Worm (Caenorhabditis elegans) whole organism, L1 larva: Measurements from ENCODE around the gene F53A9.6.

ENCODE experiments used
- C04F5.9 ChIP-seq: sonication (generic microtip); optimal IDR thresholded peaks from 2 replicates; lab custom pipeline; 2016; ENCODE audit warnings: missing genetic modification characterization, missing compliant biosample characterization
- C16A3.4 ChIP-seq: fragments of 150-350 bp; optimal IDR thresholded peaks from 2 replicates; lab custom pipeline; 2014; ENCODE audit warnings: missing biosample characterization, missing genetic modification characterization
- aly-2 ChIP-seq: fragments of 150-350 bp; optimal IDR thresholded peaks from 2 replicates; lab custom pipeline; 2014; ENCODE audit warnings: missing biosample characterization, missing genetic modification characterization
- ceh-82 ChIP-seq, 3 experiments: fragments of 150-350 bp in 1 of 3; sonication (generic microtip) in 2 of 3; optimal IDR thresholded peaks; 2 replicates each; lab custom pipeline; 2014 to 2017; ENCODE audit warnings: missing biosample characterization in 3 of 3, missing genetic modification characterization in 3 of 3
- ceh-88 ChIP-seq: fragments of 200-800 bp; sonication (Bioruptor generic); IDR thresholded peaks from 2 replicates; pipeline ENCODE4 v1.3.6; 2022; ENCODE audit warnings: missing genetic modification characterization, missing compliant biosample characterization
- efl-1 ChIP-seq, 4 experiments: fragments of 150-350 bp; optimal IDR thresholded peaks in 3 of 4; peaks in 1 of 4; 1 replicate in 1 of 4; 2 replicates in 3 of 4; lab custom pipeline; 2014; ENCODE audit warnings: missing biosample characterization in 2 of 4, missing genetic modification characterization in 2 of 4, missing genetic modification reagents in 2 of 4
- elt-2 ChIP-seq: sonication (generic microtip); optimal IDR thresholded peaks from 2 replicates; lab custom pipeline; 2016; ENCODE audit warnings: missing genetic modification characterization, mild to moderate bottlenecking, inconsistent platforms, missing compliant biosample characterization, missing genetic modification reagents
- elt-3 ChIP-seq, 6 experiments: fragments of 150-350 bp in 1 of 6; sonication (generic microtip); optimal IDR thresholded peaks; 2 replicates each; lab custom pipeline; 2017 to 2018; ENCODE audit warnings: missing biosample characterization in 6 of 6, missing genetic modification characterization in 6 of 6, inconsistent platforms in 1 of 6
- fos-1 ChIP-seq: fragments of 150-350 bp; optimal IDR thresholded peaks from 2 replicates; lab custom pipeline; 2014; ENCODE audit warnings: missing biosample characterization, missing genetic modification characterization
- hlh-17 ChIP-seq: fragments of 200-800 bp; sonication (Bioruptor generic); optimal IDR thresholded peaks from 2 replicates; lab custom pipeline; 2018; ENCODE audit warnings: missing genetic modification characterization, mild to moderate bottlenecking, missing compliant biosample characterization, moderate library complexity, borderline replicate concordance
- hpl-2 ChIP-seq: fragments of 150-350 bp; optimal IDR thresholded peaks from 2 replicates; lab custom pipeline; 2014; ENCODE audit warnings: missing biosample characterization, missing genetic modification reagents, missing genetic modification characterization
- irx-1 ChIP-seq: sonication (generic microtip); optimal IDR thresholded peaks from 2 replicates; lab custom pipeline; 2016; ENCODE audit warnings: missing genetic modification characterization, missing compliant biosample characterization
- isw-1 ChIP-seq: fragments of 200-800 bp; sonication (Bioruptor generic); IDR thresholded peaks from 2 replicates; pipeline ENCODE4 v1.3.6; 2022; ENCODE audit warnings: missing genetic modification characterization, missing compliant biosample characterization
- lin-13 ChIP-seq: fragments of 150-350 bp; optimal IDR thresholded peaks from 2 replicates; lab custom pipeline; 2014; ENCODE audit warnings: missing biosample characterization, missing genetic modification reagents, missing genetic modification characterization
- lin-15B ChIP-seq: fragments of 150-350 bp; sonication (generic microtip); optimal IDR thresholded peaks from 3 replicates; lab custom pipeline; 2014; ENCODE audit warnings: missing biosample characterization, missing genetic modification characterization
- lin-35 ChIP-seq, 2 experiments: fragments of 150-350 bp; optimal IDR thresholded peaks; 2 replicates each; lab custom pipeline; 2014; ENCODE audit warnings: missing biosample characterization in 2 of 2, missing genetic modification characterization in 2 of 2, missing genetic modification reagents in 2 of 2
- lsy-2 ChIP-seq, 2 experiments: fragments of 150-350 bp; optimal IDR thresholded peaks; 2 replicates each; lab custom pipeline; 2014; ENCODE audit warnings: missing biosample characterization in 2 of 2, missing genetic modification characterization in 2 of 2
- mab-9 ChIP-seq: fragments of 200-800 bp; sonication (Bioruptor generic); IDR thresholded peaks from 2 replicates; pipeline ENCODE4 v1.3.6; 2022; ENCODE audit warnings: missing genetic modification reagents, missing genetic modification characterization, missing compliant biosample characterization
- mdl-1 ChIP-seq, 2 experiments: fragments of 150-350 bp; optimal IDR thresholded peaks; 2 replicates each; lab custom pipeline; 2014 to 2017; ENCODE audit warnings: missing biosample characterization in 2 of 2, missing genetic modification characterization in 2 of 2, inconsistent platforms in 1 of 2
- mef-2 ChIP-seq: fragments of 150-350 bp; optimal IDR thresholded peaks from 2 replicates; lab custom pipeline; 2014; ENCODE audit warnings: missing biosample characterization, missing genetic modification characterization
- nhr-19 ChIP-seq: fragments of 200-800 bp; sonication (Bioruptor generic); conservative IDR thresholded peaks from 2 replicates; pipeline ENCODE4 v1.3.6; 2022; ENCODE audit warnings: missing genetic modification characterization, missing compliant biosample characterization
- nhr-20 ChIP-seq: sonication (generic microtip); optimal IDR thresholded peaks from 2 replicates; lab custom pipeline; 2016; ENCODE audit warnings: mild to moderate bottlenecking, missing genetic modification characterization, missing compliant biosample characterization
- nhr-237 ChIP-seq: fragments of 150-350 bp; optimal IDR thresholded peaks from 2 replicates; lab custom pipeline; 2014; ENCODE audit warnings: missing biosample characterization, missing genetic modification characterization
- nhr-28 ChIP-seq: fragments of 150-350 bp; optimal IDR thresholded peaks from 2 replicates; lab custom pipeline; 2014; ENCODE audit warnings: missing biosample characterization, missing genetic modification characterization
- nhr-76 ChIP-seq: sonication (generic microtip); optimal IDR thresholded peaks from 2 replicates; lab custom pipeline; 2017; ENCODE audit warnings: missing biosample characterization, missing genetic modification characterization
- nhr-77 ChIP-seq: fragments of 150-350 bp; optimal IDR thresholded peaks from 2 replicates; lab custom pipeline; 2014; ENCODE audit warnings: missing biosample characterization, missing genetic modification characterization
- nhr-85 ChIP-seq: sonication (generic microtip); peaks from one replicate; lab custom pipeline; 2016; ENCODE audit warnings: missing genetic modification characterization, inconsistent platforms, missing compliant biosample characterization
- nhr-90 ChIP-seq: sonication (generic microtip); optimal IDR thresholded peaks from 2 replicates; lab custom pipeline; 2016; ENCODE audit warnings: mild to moderate bottlenecking, missing genetic modification characterization, missing compliant biosample characterization; ENCODE audit not compliant: poor library complexity
- pag-3 ChIP-seq: sonication (generic microtip); optimal IDR thresholded peaks from 2 replicates; lab custom pipeline; 2017; ENCODE audit warnings: missing genetic modification characterization, mild to moderate bottlenecking, missing compliant biosample characterization, antibody characterized with exemption, borderline replicate concordance; ENCODE audit not compliant: insufficient read depth
- pax-3 ChIP-seq: fragments of 200-800 bp; sonication (Bioruptor generic); optimal IDR thresholded peaks from 2 replicates; lab custom pipeline; 2018; ENCODE audit warnings: mild to moderate bottlenecking, missing genetic modification characterization, moderate library complexity, missing compliant biosample characterization
- rnt-1 ChIP-seq: sonication (generic microtip); optimal IDR thresholded peaks from 2 replicates; lab custom pipeline; 2016; ENCODE audit warnings: mild to moderate bottlenecking, missing genetic modification characterization, moderate library complexity, missing compliant biosample characterization
- snpc-4 ChIP-seq: fragments of 150-350 bp; optimal IDR thresholded peaks from 2 replicates; lab custom pipeline; 2014; ENCODE audit warnings: missing biosample characterization, missing genetic modification characterization
- sox-4 ChIP-seq: sonication (generic microtip); optimal IDR thresholded peaks from 2 replicates; lab custom pipeline; 2016; ENCODE audit warnings: missing genetic modification characterization, missing compliant biosample characterization
- sup-37 ChIP-seq: fragments of 200-800 bp; sonication (Bioruptor generic); optimal IDR thresholded peaks from 2 replicates; lab custom pipeline; 2018; ENCODE audit warnings: mild to moderate bottlenecking, missing genetic modification characterization, missing compliant biosample characterization
- tbx-2 ChIP-seq: sonication (generic microtip); optimal IDR thresholded peaks from 2 replicates; lab custom pipeline; 2016; ENCODE audit warnings: missing genetic modification characterization, missing compliant biosample characterization
- unc-130 ChIP-seq: fragments of 150-350 bp; optimal IDR thresholded peaks from 2 replicates; lab custom pipeline; 2017; ENCODE audit warnings: missing biosample characterization, missing genetic modification characterization, inconsistent platforms
- unc-86 ChIP-seq: sonication (generic microtip); optimal IDR thresholded peaks from 2 replicates; lab custom pipeline; 2016; ENCODE audit warnings: missing genetic modification characterization, missing compliant biosample characterization
- unc-98 ChIP-seq: fragments of 200-800 bp; sonication (Bioruptor generic); IDR thresholded peaks from 2 replicates; pipeline ENCODE4 v1.3.6; 2022; ENCODE audit warnings: missing genetic modification characterization, missing compliant biosample characterization
- vab-15 ChIP-seq: sonication (generic microtip); optimal IDR thresholded peaks from 2 replicates; lab custom pipeline; 2017; ENCODE audit warnings: missing genotype, mild to moderate bottlenecking, missing genetic modification characterization, missing compliant biosample characterization
- xbp-1 ChIP-seq: sonication (generic microtip); optimal IDR thresholded peaks from 2 replicates; lab custom pipeline; 2016; ENCODE audit warnings: missing genetic modification characterization, missing compliant biosample characterization

Gene F53A9.6

ce11 chrX:8718856-8719255, 5.3 kb upstream of the F53A9.6 start, which contains the start of gene F53A9.8:
TSS of gene F53A9.8 (minus strand) at chrX:8718904.
- TF ChIP-seq ceh-82 (tag; optimal IDR thresholded peaks at IDR 0.05; lab: Kevin White, UChicago) (no peak), elt-2 (tag; lab: Kevin White, UChicago) (peak; percentile 9), nhr-28 (tag; lab: Kevin White, UChicago) (no peak), lin-35 (GFP tag; optimal IDR thresholded peaks at IDR 0.05; lab: Kevin White, UChicago) (peak in 1 of 2 experiments; percentile 4), aly-2 (no peak), isw-1 (GFP tag; lab: Robert Waterston, UW) (no peak), pax-3 (tag; lab: Kevin White, UChicago) (peak; percentile 11), unc-86 (no peak), rnt-1 (no peak)
- TF ChIP-seq, all 84 proteins: peak for 3

- no peak for TF ChIP-seq efl-1 (optimal IDR thresholded peaks at IDR 0.05; lab: Kevin White, UChicago)
- TF ChIP-seq efl-1 (GFP tag; optimal IDR thresholded peaks at IDR 0.05 in 1 of 2; lab: Kevin White, UChicago): peak in 1 of 2 experiments; percentile 5
- TF ChIP-seq lin-13: no peak
- TF ChIP-seq mef-2 (tag; lab: Kevin White, UChicago): no peak
- TF ChIP-seq sox-4: no peak
- TF ChIP-seq hlh-17 (GFP tag; lab: Kevin White, UChicago): no peak
- no peak for TF ChIP-seq mab-9 (GFP tag; lab: Robert Waterston, UW)
- TF ChIP-seq C04F5.9: no peak
- no peak for TF ChIP-seq tbx-2
These were observed 4.5 kb upstream of the F53A9.6 start for ce11 chrX:8718153-8718552.

- TF ChIP-seq nhr-85 (tag; lab: Kevin White, UChicago): peak; percentile 35
- no peak for TF ChIP-seq mab-9 (GFP tag; lab: Robert Waterston, UW)
- TF ChIP-seq nhr-90: no peak
- no peak for TF ChIP-seq snpc-4 (tag; lab: Kevin White, UChicago)
- TF ChIP-seq C16A3.4 (tag; lab: Kevin White, UChicago): no peak
- TF ChIP-seq elt-3 (tag; optimal IDR thresholded peaks at IDR 0.05; lab: Kevin White, UChicago): no peak
- no peak for TF ChIP-seq lsy-2 (tag; optimal IDR thresholded peaks at IDR 0.05; lab: Kevin White, UChicago)
- no peak for TF ChIP-seq irx-1 (tag; lab: Kevin White, UChicago)
These were observed 3.2 kb upstream of the F53A9.6 start, which contains the start of gene F53A9.7 for ce11 chrX:8716822-8717221. TSS of gene F53A9.7 (minus strand) at chrX:8716922.

- TF ChIP-seq nhr-19 (GFP tag; lab: Robert Waterston, UW) (no peak), hlh-17 (GFP tag; lab: Kevin White, UChicago) (no peak), unc-130 (tag; lab: Kevin White, UChicago) (no peak), fos-1 (tag; lab: Kevin White, UChicago) (no peak), ceh-88 (GFP tag; lab: Robert Waterston, UW) (no peak), sup-37 (GFP tag; lab: Kevin White, UChicago) (no peak), mdl-1 (tag; optimal IDR thresholded peaks at IDR 0.05; lab: Kevin White, UChicago) (no peak), ceh-82 (tag; optimal IDR thresholded peaks at IDR 0.05; lab: Kevin White, UChicago) (no peak), vab-15 (tag; lab: Kevin White, UChicago) (no peak), nhr-77 (tag; lab: Kevin White, UChicago) (no peak), lin-15B (no peak), hpl-2 (no peak), nhr-20 (tag; lab: Kevin White, UChicago) (no peak), pag-3 (tag; lab: Kevin White, UChicago) (no peak), nhr-237 (tag; lab: Kevin White, UChicago) (no peak), C16A3.4 (tag; lab: Kevin White, UChicago) (no peak), xbp-1 (tag; lab: Kevin White, UChicago) (no peak), unc-98 (GFP tag; lab: Robert Waterston, UW) (no peak), snpc-4 (tag; lab: Kevin White, UChicago) (no peak), nhr-76 (tag; lab: Kevin White, UChicago) (no peak)
These were observed 1.2 kb upstream of the F53A9.6 start for ce11 chrX:8714845-8715244.
